Fruit fly (Drosophila melanogaster) whole organism, prepupa: ENCODE results near the gene CG18476.

Experiments
- Blimp-1 ChIP-seq: fragments of 200-800 bp; sonication (Bioruptor generic); optimal IDR thresholded peaks from 3 replicates; lab custom pipeline; 2017; ENCODE audit warnings: missing biosample characterization, missing genetic modification characterization, mild to moderate bottlenecking, moderate library complexity, missing genetic modification reagents
- CG11902 ChIP-seq: fragments of 200-800 bp; sonication (Bioruptor generic); optimal IDR thresholded peaks from 3 replicates; lab custom pipeline; 2016; ENCODE audit warnings: missing biosample characterization, missing genetic modification characterization
- CG16779 ChIP-seq: fragments of 200-800 bp; sonication (Bioruptor generic); optimal IDR thresholded peaks from 3 replicates; lab custom pipeline; 2017; ENCODE audit warnings: missing biosample characterization, mild to moderate bottlenecking, missing genetic modification characterization
- CG34406 ChIP-seq: fragments of 200-800 bp; sonication (Bioruptor generic); optimal IDR thresholded peaks from 3 replicates; lab custom pipeline; 2016; ENCODE audit warnings: missing biosample characterization, missing genetic modification characterization
- CG6792 ChIP-seq: fragments of 200-800 bp; sonication (Bioruptor generic); optimal IDR thresholded peaks from 3 replicates; lab custom pipeline; 2016; ENCODE audit warnings: missing biosample characterization, missing genetic modification characterization
- Eip93F ChIP-seq: fragments of 200-800 bp; sonication (Bioruptor generic); optimal IDR thresholded peaks from 2 replicates; lab custom pipeline; 2016; ENCODE audit warnings: missing biosample characterization, mild to moderate bottlenecking, missing genetic modification characterization
- Hr39 ChIP-seq: fragments of 200-800 bp; sonication (Bioruptor generic); optimal IDR thresholded peaks from 2 replicates; lab custom pipeline; 2016; ENCODE audit warnings: missing biosample characterization, missing genetic modification characterization
- cyc ChIP-seq: fragments of 200-800 bp; sonication (Bioruptor generic); optimal IDR thresholded peaks from 3 replicates; lab custom pipeline; 2016; ENCODE audit warnings: missing biosample characterization, missing genetic modification characterization
- dsx ChIP-seq: fragments of 200-800 bp; optimal IDR thresholded peaks from 3 replicates; lab custom pipeline; 2019; ENCODE audit warnings: missing biosample characterization, mild to moderate bottlenecking, missing genetic modification characterization, moderate library complexity; ENCODE audit not compliant: poor library complexity, severe bottlenecking
- eg ChIP-seq: fragments of 200-800 bp; sonication (Bioruptor generic); IDR thresholded peaks from 3 replicates; pipeline ENCODE4 v1.3.6; 2022; ENCODE audit warnings: missing biosample characterization, missing genetic modification characterization
- fd85E ChIP-seq: fragments of 200-800 bp; sonication (Bioruptor generic); optimal IDR thresholded peaks from 3 replicates; lab custom pipeline; 2016; ENCODE audit warnings: missing biosample characterization, missing genetic modification characterization
- salr ChIP-seq, 2 experiments: fragments of 200-800 bp; sonication (Bioruptor generic); optimal IDR thresholded peaks; 3 replicates each; lab custom pipeline; 2016 to 2018; ENCODE audit warnings: missing biosample characterization in 2 of 2, missing genetic modification characterization in 2 of 2, mild to moderate bottlenecking in 1 of 2
- vri ChIP-seq: fragments of 200-800 bp; sonication (Bioruptor generic); optimal IDR thresholded peaks from 3 replicates; lab custom pipeline; 2016; ENCODE audit warnings: missing biosample characterization, mild to moderate bottlenecking, missing genetic modification characterization

DNA sequence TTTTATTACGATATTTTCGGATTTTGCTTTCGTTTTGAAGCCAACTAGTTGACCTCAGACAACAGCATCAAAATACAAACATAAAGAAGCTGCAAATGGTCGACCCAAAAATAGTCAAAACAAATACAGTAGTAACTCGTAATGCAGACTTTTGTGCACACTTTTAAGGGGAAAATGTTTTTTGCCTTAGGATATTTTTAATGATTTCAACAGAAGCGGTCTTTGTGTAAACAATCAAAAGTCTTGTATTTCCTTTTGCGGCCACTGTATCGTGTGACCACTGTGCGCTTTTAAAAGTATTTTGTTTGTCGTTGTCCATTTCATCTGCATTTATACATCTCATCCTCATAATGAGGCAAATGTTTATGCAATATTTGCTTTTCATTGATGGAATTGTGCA is 28.5 kb downstream of the CG18476 start:
- TF ChIP-seq dsx: peak; percentile 53
- TF ChIP-seq Eip93F (GFP tag; lab: Kevin White, UChicago): no peak
- peak; percentile 95 for TF ChIP-seq Hr39 (GFP tag; lab: Kevin White, UChicago)
- TF ChIP-seq CG16779 (tag; lab: Kevin White, UChicago): peak; percentile 59
- peak; percentile 73 for TF ChIP-seq vri (GFP tag; lab: Kevin White, UChicago)
- peak; percentile 59 for TF ChIP-seq fd85E (GFP tag; lab: Kevin White, UChicago)
- TF ChIP-seq cyc (GFP tag; lab: Kevin White, UChicago): peak; percentile 94
- TF ChIP-seq CG6792 (GFP tag; lab: Kevin White, UChicago): peak; percentile 85
- TF ChIP-seq CG11902 (GFP tag; lab: Kevin White, UChicago): peak; percentile 89
- peak; percentile 81 for TF ChIP-seq CG34406 (GFP tag; lab: Kevin White, UChicago)
- TF ChIP-seq Blimp-1: peak; percentile 74
- peak; percentile 94 for TF ChIP-seq eg (GFP tag; lab: Robert Waterston, UW)
- TF ChIP-seq salr (GFP tag; optimal IDR thresholded peaks at IDR 0.05; lab: Kevin White, UChicago): peak; percentile 66 to 71
